Worm (Caenorhabditis elegans) whole organism, L1 larva: ENCODE measurements around the gene sri-26.
"Not testable (repeated sequence)": the region's sequence is repeated elsewhere in the genome, so short reads cannot be mapped to it uniquely, and the experiment has no call there.

Experiments
- C34B4.2 ChIP-seq: sonication (generic microtip); optimal IDR thresholded peaks from 2 replicates; lab custom pipeline; 2017; ENCODE audit warnings: mild to moderate bottlenecking, missing genetic modification characterization, missing compliant biosample characterization
- aly-2 ChIP-seq: fragments of 150-350 bp; optimal IDR thresholded peaks from 2 replicates; lab custom pipeline; 2014; ENCODE audit warnings: missing biosample characterization, missing genetic modification characterization
- ces-1 ChIP-seq: fragments of 150-350 bp; optimal IDR thresholded peaks from 2 replicates; lab custom pipeline; 2014; ENCODE audit warnings: missing biosample characterization, missing genetic modification reagents, missing genetic modification characterization
- dpl-1 ChIP-seq, 3 experiments: fragments of 150-350 bp in 2 of 3; sonication (generic microtip) in 1 of 3; optimal IDR thresholded peaks; 2 replicates each; lab custom pipeline; 2014 to 2017; ENCODE audit warnings: missing biosample characterization in 3 of 3, missing genetic modification characterization in 3 of 3, missing genetic modification reagents in 3 of 3
- fkh-10 ChIP-seq: sonication (generic microtip); optimal IDR thresholded peaks from 2 replicates; lab custom pipeline; 2017; ENCODE audit warnings: missing biosample characterization, missing genetic modification reagents, missing genetic modification characterization
- grh-1 ChIP-seq: fragments of 200-800 bp; sonication (Bioruptor generic); IDR thresholded peaks from 2 replicates; pipeline ENCODE4 v1.3.6; 2022; ENCODE audit warnings: missing genetic modification reagents, missing genetic modification characterization, missing compliant biosample characterization
- hpl-2 ChIP-seq: fragments of 150-350 bp; optimal IDR thresholded peaks from 2 replicates; lab custom pipeline; 2014; ENCODE audit warnings: missing biosample characterization, missing genetic modification reagents, missing genetic modification characterization
- lin-14 ChIP-seq: fragments of 200-800 bp; sonication (Bioruptor generic); optimal IDR thresholded peaks from 2 replicates; lab custom pipeline; 2018; ENCODE audit warnings: mild to moderate bottlenecking, missing genetic modification characterization, moderate library complexity, missing compliant biosample characterization
- nhr-28 ChIP-seq: fragments of 150-350 bp; optimal IDR thresholded peaks from 2 replicates; lab custom pipeline; 2014; ENCODE audit warnings: missing biosample characterization, missing genetic modification characterization
- snpc-4 ChIP-seq: fragments of 150-350 bp; optimal IDR thresholded peaks from 2 replicates; lab custom pipeline; 2014; ENCODE audit warnings: missing biosample characterization, missing genetic modification characterization
- swsn-7 ChIP-seq: sonication (generic microtip); optimal IDR thresholded peaks from 2 replicates; lab custom pipeline; 2016; ENCODE audit warnings: missing genetic modification characterization, missing compliant biosample characterization

DNA sequence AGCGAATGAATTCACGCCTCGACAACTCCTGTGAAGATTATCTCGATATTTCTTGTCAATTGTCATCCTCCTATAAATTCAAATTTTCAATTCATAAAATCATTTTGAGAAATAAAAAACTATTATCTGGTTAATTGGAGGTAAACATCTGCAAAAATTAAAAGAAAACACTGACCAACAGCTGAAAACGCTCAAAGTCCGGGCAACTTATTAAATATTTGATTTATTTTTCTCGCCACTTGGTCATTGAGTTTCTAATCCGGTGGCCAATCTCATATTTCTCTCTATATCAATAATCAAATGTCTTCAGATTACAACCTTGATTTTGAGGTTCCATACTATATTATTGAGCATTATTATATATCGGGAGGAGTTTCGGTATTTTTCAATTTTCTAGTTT, 3.4 kb upstream of the sri-26 start, which contains the start of gene sri-24:
- not testable (repeated sequence) for TF ChIP-seq C34B4.2 (tag; lab: Kevin White, UChicago); snpc-4 (tag; lab: Kevin White, UChicago); ces-1 (GFP tag; lab: Kevin White, UChicago); dpl-1 (GFP tag; optimal IDR thresholded peaks at IDR 0.05; lab: Kevin White, UChicago); hpl-2 (GFP tag; lab: Kevin White, UChicago); lin-14 (GFP tag; lab: Kevin White, UChicago); swsn-7 (tag; lab: Kevin White, UChicago); fkh-10 (GFP tag; lab: Kevin White, UChicago); grh-1; aly-2; nhr-28
